Worm (Caenorhabditis elegans): ENCODE data around the gene nlp-56.

ce11 chrIV:14786374-14787136, 2.0 kb upstream of the nlp-56 start, which contains the start of gene melo-1:
- peak; percentile 44 for TF ChIP-seq him-1 (tag; optimal IDR thresholded peaks at IDR 0.05)
- TF ChIP-seq dao-5 (tag; optimal IDR thresholded peaks at IDR 0.05), result no peak
